Fruit fly (Drosophila melanogaster): ENCODE measurements around the gene CG12105.
A peak's percentile ranks its signal among the peaks of the same experiment; 100 is the strongest.

The CG12105 gene

dm6 chr3L:1639185-1639812, 23.7 kb upstream of the CG12105 start, which contains the start of the genes Mettl2 and Bgb (continued):
- TF ChIP-seq psq (GFP tag; optimal IDR thresholded peaks at IDR 0.05) (peak; percentile 29), Dp (GFP tag; optimal IDR thresholded peaks at IDR 0.05) (peak; percentile 62), tup (GFP tag; optimal IDR thresholded peaks at IDR 0.05) (no peak), Chrac-16 (GFP tag; optimal IDR thresholded peaks at IDR 0.05) (peak; percentile 76), Elba2 (GFP tag; optimal IDR thresholded peaks at IDR 0.05) (peak; percentile 23), unc-4 (GFP tag; IDR thresholded peaks at IDR 0.05; ENCODE audit: partially characterized antibody) (peak; percentile 72), ro (GFP tag; IDR thresholded peaks at IDR 0.05) (peak; percentile 66), Gsc (GFP tag; IDR thresholded peaks at IDR 0.05) (peak; percentile 64), slp2 (GFP tag; optimal IDR thresholded peaks at IDR 0.05) (peak; percentile 66), CG12219 (GFP tag; optimal IDR thresholded peaks at IDR 0.05) (no peak), CG11723 (GFP tag; optimal IDR thresholded peaks at IDR 0.05) (no peak), Sry-β (GFP tag; optimal IDR thresholded peaks at IDR 0.05) (peak; percentile 30), sob (GFP tag; IDR thresholded peaks at IDR 0.05) (peak; percentile 82), gfzf (GFP tag; optimal IDR thresholded peaks at IDR 0.05) (peak; percentile 64), CG13424 (tag; optimal IDR thresholded peaks at IDR 0.05) (peak; percentile 76), B-H1 (GFP tag; IDR thresholded peaks at IDR 0.05) (peak; percentile 27; the same call in 1 of the 3 replicates), CG7928 (GFP tag; optimal IDR thresholded peaks at IDR 0.05) (peak; percentile 2), z (GFP tag; IDR thresholded peaks at IDR 0.05) (no peak), CG17361 (GFP tag; IDR thresholded peaks at IDR 0.05) (peak; percentile 91), Ets97D (GFP tag; optimal IDR thresholded peaks at IDR 0.05) (peak; percentile 69), zfh2 (GFP tag; optimal IDR thresholded peaks at IDR 0.05) (peak; percentile 91), Bdp1 (GFP tag; optimal IDR thresholded peaks at IDR 0.05) (peak; percentile 39), Atf-2 (GFP tag; optimal IDR thresholded peaks at IDR 0.05) (peak; percentile 64), CG2202 (tag; optimal IDR thresholded peaks at IDR 0.05) (peak; percentile 1), B-H2 (GFP tag; optimal IDR thresholded peaks at IDR 0.05) (no peak), CG16863 (GFP tag; optimal IDR thresholded peaks at IDR 0.05) (peak; percentile 49), CG17328 (GFP tag; IDR thresholded peaks at IDR 0.05) (peak; percentile 63), CG4424 (GFP tag; optimal IDR thresholded peaks at IDR 0.05) (peak; percentile 84), Aef1 (GFP tag; IDR thresholded peaks at IDR 0.05) (peak; percentile 85), Asciz (GFP tag; optimal IDR thresholded peaks at IDR 0.05) (no peak), CG1603 (tag; optimal IDR thresholded peaks at IDR 0.05) (peak; percentile 70), CG13287 (GFP tag; IDR thresholded peaks at IDR 0.05; ENCODE audit: partially characterized antibody) (peak; percentile 83), ato (GFP tag; IDR thresholded peaks at IDR 0.05; ENCODE audit: partially characterized antibody) (peak; percentile 20; the same call in 1 of the 2 replicates), GATAe (GFP tag; conservative IDR thresholded peaks at IDR 0.05) (peak; percentile 70), CG18476 (GFP tag; optimal IDR thresholded peaks at IDR 0.05) (peak; percentile 62), CG42726 (GFP tag; IDR thresholded peaks at IDR 0.05; ENCODE audit: partially characterized antibody) (no peak), oc (tag; optimal IDR thresholded peaks at IDR 0.05) (no peak), dan (GFP tag; IDR thresholded peaks at IDR 0.05) (peak; percentile 40; the same call in 1 of the 2 replicates), CG16813 (GFP tag; IDR thresholded peaks at IDR 0.05; ENCODE audit: partially characterized antibody) (peak; percentile 84), CG6272 (GFP tag; IDR thresholded peaks at IDR 0.05) (peak; percentile 89), CG1529 (GFP tag; optimal IDR thresholded peaks at IDR 0.05) (peak; percentile 6), CG2120 (GFP tag; optimal IDR thresholded peaks at IDR 0.05) (peak; percentile 88), HmgD (GFP tag; optimal IDR thresholded peaks at IDR 0.05) (peak; percentile 53), fd96Cb (tag; optimal IDR thresholded peaks at IDR 0.05) (peak; percentile 78), CG15514 (GFP tag; optimal IDR thresholded peaks at IDR 0.05) (peak; percentile 83), CG32532 (GFP tag; IDR thresholded peaks at IDR 0.05) (peak; percentile 83), Trl (optimal IDR thresholded peaks at IDR 0.05) (peak in 1 of 2 experiments; percentile 9), Trl (GFP tag; optimal IDR thresholded peaks at IDR 0.05) (peak; percentile 83), Jarid2 (GFP tag; optimal IDR thresholded peaks at IDR 0.05) (no peak), ase (GFP tag; IDR thresholded peaks at IDR 0.05) (peak; percentile 82; the same call in 2 of the 3 replicates)
